Fruit fly (Drosophila melanogaster): ENCODE data around the gene Pp1alpha-96A.

dm6 chr3R:24543033-24543675 is 25.1 kb downstream of the Pp1alpha-96A start:
- peak; percentile 86 for TF ChIP-seq CG12768 (GFP tag; optimal IDR thresholded peaks at IDR 0.05)
- peak; percentile 89 for TF ChIP-seq Hr96 (GFP tag; optimal IDR thresholded peaks at IDR 0.05)
- peak; percentile 48 for TF ChIP-seq bab1 (GFP tag; optimal IDR thresholded peaks at IDR 0.05)
- peak; percentile 63 for TF ChIP-seq Clk (GFP tag; optimal IDR thresholded peaks at IDR 0.05)
- TF ChIP-seq kay (GFP tag; ENCODE audit: borderline replicate concordance) = peak; percentile 94
- TF ChIP-seq CG7101 (tag; optimal IDR thresholded peaks at IDR 0.05) = peak; percentile 94
- TF ChIP-seq cnc (optimal IDR thresholded peaks at IDR 0.05) = no peak
- TF ChIP-seq CG1620 (GFP tag; optimal IDR thresholded peaks at IDR 0.05) = peak; percentile 91
